Worm (Caenorhabditis elegans): Measurements from ENCODE around the gene F14H12.8.

F14H12.8 gene

ce11 chrX:4366231-4366630 is 1.5 kb upstream of the F14H12.8 start, which contains the start of gene R160.3:
TSS of gene R160.3 (minus strand) at chrX:4366331.
- TF ChIP-seq alr-1 (tag; optimal IDR thresholded peaks at IDR 0.05) (no peak), peb-1 (tag; optimal IDR thresholded peaks at IDR 0.05) (no peak), crh-2 (tag; optimal IDR thresholded peaks at IDR 0.05) (no peak), mdl-1 (tag; optimal IDR thresholded peaks at IDR 0.05) (no peak)

- TF ChIP-seq alr-1 (tag; optimal IDR thresholded peaks at IDR 0.05) (no peak), elt-3 (tag; optimal IDR thresholded peaks at IDR 0.05) (no peak), ama-1 (optimal IDR thresholded peaks at IDR 0.05) (no peak), elt-1 (tag; optimal IDR thresholded peaks at IDR 0.05) (no peak), mbf-1 (tag; optimal IDR thresholded peaks at IDR 0.05) (no peak), skn-1 (tag; optimal IDR thresholded peaks at IDR 0.05) (no peak), lsy-2 (tag; optimal IDR thresholded peaks at IDR 0.05) (no peak), lin-13 (GFP tag; optimal IDR thresholded peaks at IDR 0.05) (no peak), nhr-77 (tag; optimal IDR thresholded peaks at IDR 0.05) (no peak), mab-5 (tag; optimal IDR thresholded peaks at IDR 0.05) (no peak), nhr-23 (tag; optimal IDR thresholded peaks at IDR 0.05) (no peak), aly-2 (tag; optimal IDR thresholded peaks at IDR 0.05) (no peak), gmeb-1 (tag; optimal IDR thresholded peaks at IDR 0.05) (no peak), nhr-25 (tag; optimal IDR thresholded peaks at IDR 0.05) (no peak), ztf-11 (tag; optimal IDR thresholded peaks at IDR 0.05) (no peak)
Observed at ce11 chrX:4363200-4363599, 1.6 kb downstream of the F14H12.8 start, which contains the start of gene F14H12.17. TSS of gene F14H12.17 (minus strand) at chrX:4363300.

- TF ChIP-seq alr-1 (tag; optimal IDR thresholded peaks at IDR 0.05) (no peak), mab-5 (tag; optimal IDR thresholded peaks at IDR 0.05) (no peak), unc-39 (tag; optimal IDR thresholded peaks at IDR 0.05) (no peak), nhr-129 (tag; optimal IDR thresholded peaks at IDR 0.05) (no peak), lin-11 (tag; optimal IDR thresholded peaks at IDR 0.05) (no peak), lsy-2 (tag; optimal IDR thresholded peaks at IDR 0.05) (no peak), gmeb-1 (tag; optimal IDR thresholded peaks at IDR 0.05) (no peak), nhr-25 (tag; optimal IDR thresholded peaks at IDR 0.05) (no peak), elt-3 (tag; optimal IDR thresholded peaks at IDR 0.05) (no peak), ceh-16 (tag; optimal IDR thresholded peaks at IDR 0.05) (no peak)
Observed at ce11 chrX:4362522-4362921, 2.3 kb downstream of the F14H12.8 start, which contains the start of gene F14H12.7. TSS of gene F14H12.7 (minus strand) at chrX:4362622.

ce11 chrX:4359030-4359429 is 5.7 kb downstream of the F14H12.8 start:
- TF ChIP-seq ztf-11 (tag; optimal IDR thresholded peaks at IDR 0.05): no peak
- TF ChIP-seq R02D3.7 (tag; optimal IDR thresholded peaks at IDR 0.05): no peak
- no peak for TF ChIP-seq unc-39 (tag; optimal IDR thresholded peaks at IDR 0.05)
- no peak for TF ChIP-seq gmeb-1 (tag; optimal IDR thresholded peaks at IDR 0.05)
- no peak for TF ChIP-seq F13H6.1 (tag; optimal IDR thresholded peaks at IDR 0.05)
- TF ChIP-seq zag-1 (tag; optimal IDR thresholded peaks at IDR 0.05): no peak
- no peak for TF ChIP-seq egl-27 (tag; optimal IDR thresholded peaks at IDR 0.05)

- TF ChIP-seq lin-11 (tag; optimal IDR thresholded peaks at IDR 0.05): no peak
- no peak for TF ChIP-seq C34F6.9 (tag; optimal IDR thresholded peaks at IDR 0.05)
- no peak for TF ChIP-seq ZK546.5 (tag; optimal IDR thresholded peaks at IDR 0.05)
- TF ChIP-seq ceh-16 (tag; optimal IDR thresholded peaks at IDR 0.05): no peak
- TF ChIP-seq sem-4 (tag; optimal IDR thresholded peaks at IDR 0.05): no peak
- no peak for TF ChIP-seq blmp-1 (tag; optimal IDR thresholded peaks at IDR 0.05; ENCODE audit: insufficient read depth)
- TF ChIP-seq ztf-4 (tag; optimal IDR thresholded peaks at IDR 0.05): no peak
- no peak for TF ChIP-seq nhr-6 (tag; optimal IDR thresholded peaks at IDR 0.05)
- no peak for TF ChIP-seq nhr-12 (tag; optimal IDR thresholded peaks at IDR 0.05)
- no peak for TF ChIP-seq unc-55 (GFP tag; optimal IDR thresholded peaks at IDR 0.05)
- no peak for TF ChIP-seq unc-39 (tag; optimal IDR thresholded peaks at IDR 0.05)
- no peak for TF ChIP-seq elt-3 (tag; optimal IDR thresholded peaks at IDR 0.05)
- no peak for TF ChIP-seq dmd-4 (tag; optimal IDR thresholded peaks at IDR 0.05)
- TF ChIP-seq nhr-237 (tag; optimal IDR thresholded peaks at IDR 0.05): no peak
- TF ChIP-seq nhr-129 (tag; optimal IDR thresholded peaks at IDR 0.05): no peak
Observed at ce11 chrX:4357467-4357866, 7.3 kb downstream of the F14H12.8 start, which contains the start of gene F14H12.6. TSS of gene F14H12.6 (minus strand) at chrX:4357567.

Measured in whole organism, L2 larva.